Fruit fly (Drosophila melanogaster) whole organism, prepupa: ENCODE results near the gene CG13795.
A peak's percentile ranks its signal among the peaks of the same experiment; 100 is the strongest.

Source experiments
- Blimp-1 ChIP-seq: fragments of 200-800 bp; sonication (Bioruptor generic); optimal IDR thresholded peaks from 3 replicates; lab custom pipeline; 2017; ENCODE audit warnings: missing biosample characterization, missing genetic modification characterization, mild to moderate bottlenecking, moderate library complexity, missing genetic modification reagents
- CG10631 ChIP-seq: fragments of 200-800 bp; sonication (Bioruptor generic); optimal IDR thresholded peaks from 2 replicates; lab custom pipeline; 2016; ENCODE audit warnings: missing biosample characterization, missing genetic modification characterization
- CG11294 ChIP-seq: fragments of 200-800 bp; sonication (Bioruptor generic); IDR thresholded peaks from 2 replicates; pipeline ENCODE4 v1.3.6; 2022; ENCODE audit warnings: missing biosample characterization, missing genetic modification characterization
- CG11762 ChIP-seq: fragments of 200-800 bp; sonication (Bioruptor generic); optimal IDR thresholded peaks from 3 replicates; lab custom pipeline; 2016; ENCODE audit warnings: missing biosample characterization, missing genetic modification characterization; ENCODE audit not compliant: insufficient read depth
- CG11902 ChIP-seq: fragments of 200-800 bp; sonication (Bioruptor generic); optimal IDR thresholded peaks from 3 replicates; lab custom pipeline; 2016; ENCODE audit warnings: missing biosample characterization, missing genetic modification characterization
- CG15336 ChIP-seq: fragments of 200-800 bp; sonication (Bioruptor generic); IDR thresholded peaks from 2 replicates; pipeline ENCODE4 v1.3.6; 2022; ENCODE audit warnings: missing biosample characterization, missing genetic modification characterization
- CG1621 ChIP-seq: fragments of 200-800 bp; sonication (Bioruptor generic); optimal IDR thresholded peaks from 3 replicates; lab custom pipeline; 2018; ENCODE audit warnings: missing biosample characterization, mild to moderate bottlenecking, missing genetic modification characterization
- CG16779 ChIP-seq: fragments of 200-800 bp; sonication (Bioruptor generic); optimal IDR thresholded peaks from 3 replicates; lab custom pipeline; 2017; ENCODE audit warnings: missing biosample characterization, mild to moderate bottlenecking, missing genetic modification characterization
- CG3032 ChIP-seq: fragments of 200-800 bp; optimal IDR thresholded peaks from 2 replicates; lab custom pipeline; 2019; ENCODE audit warnings: missing biosample characterization, mild to moderate bottlenecking, missing genetic modification characterization, moderate library complexity
- CG31627 ChIP-seq: fragments of 200-800 bp; sonication (Bioruptor generic); optimal IDR thresholded peaks from 3 replicates; lab custom pipeline; 2016; ENCODE audit warnings: missing biosample characterization, missing genetic modification characterization
- CG32006 ChIP-seq: fragments of 200-800 bp; sonication (Bioruptor generic); optimal IDR thresholded peaks from 3 replicates; lab custom pipeline; 2017; ENCODE audit warnings: missing biosample characterization, mild to moderate bottlenecking, missing genetic modification characterization
- CG4318 ChIP-seq: fragments of 200-800 bp; sonication (Bioruptor generic); optimal IDR thresholded peaks from 3 replicates; lab custom pipeline; 2017; ENCODE audit warnings: missing biosample characterization, mild to moderate bottlenecking, missing genetic modification characterization
- CG6163 ChIP-seq: fragments of 200-800 bp; sonication (Bioruptor generic); IDR thresholded peaks from 3 replicates; pipeline ENCODE4 v1.3.6; 2022; ENCODE audit warnings: missing biosample characterization, missing genetic modification characterization
- CG6792 ChIP-seq: fragments of 200-800 bp; sonication (Bioruptor generic); optimal IDR thresholded peaks from 3 replicates; lab custom pipeline; 2016; ENCODE audit warnings: missing biosample characterization, missing genetic modification characterization
- CG6808 ChIP-seq: fragments of 200-800 bp; sonication (Bioruptor generic); optimal IDR thresholded peaks from 3 replicates; lab custom pipeline; 2017; ENCODE audit warnings: missing biosample characterization, missing genetic modification characterization, mild to moderate bottlenecking, moderate library complexity, missing genetic modification reagents
- CG8632 ChIP-seq: fragments of 200-800 bp; sonication (Bioruptor generic); optimal IDR thresholded peaks from 3 replicates; lab custom pipeline; 2016; ENCODE audit warnings: missing biosample characterization, missing genetic modification characterization
- CG9139 ChIP-seq: fragments of 200-800 bp; sonication (Bioruptor generic); optimal IDR thresholded peaks from 3 replicates; lab custom pipeline; 2017; ENCODE audit warnings: missing biosample characterization, mild to moderate bottlenecking, missing genetic modification characterization
- Eip75B ChIP-seq: fragments of 200-800 bp; sonication (Bioruptor generic); optimal IDR thresholded peaks from 3 replicates; lab custom pipeline; 2016; ENCODE audit warnings: missing biosample characterization, missing genetic modification characterization
- Eip78C ChIP-seq: fragments of 200-800 bp; sonication (Bioruptor generic); peaks from one replicate; lab custom pipeline; 2016; ENCODE audit warnings: missing biosample characterization, missing genetic modification characterization
- Eip93F ChIP-seq: fragments of 200-800 bp; sonication (Bioruptor generic); optimal IDR thresholded peaks from 2 replicates; lab custom pipeline; 2016; ENCODE audit warnings: missing biosample characterization, mild to moderate bottlenecking, missing genetic modification characterization
- Ets21C ChIP-seq: fragments of 200-800 bp; sonication (Bioruptor generic); optimal IDR thresholded peaks from 3 replicates; lab custom pipeline; 2016; ENCODE audit warnings: missing biosample characterization, missing genetic modification characterization
- Ets96B ChIP-seq: fragments of 200-800 bp; optimal IDR thresholded peaks from 2 replicates; lab custom pipeline; 2019; ENCODE audit warnings: missing biosample characterization, mild to moderate bottlenecking, missing genetic modification characterization, moderate library complexity
- Gug ChIP-seq: fragments of 200-800 bp; sonication (Bioruptor generic); IDR thresholded peaks from 2 replicates; pipeline ENCODE4 v1.3.6; 2022; ENCODE audit warnings: missing biosample characterization, missing genetic modification characterization
- Hr4 ChIP-seq: fragments of 200-800 bp; sonication (Bioruptor generic); optimal IDR thresholded peaks from 3 replicates; lab custom pipeline; 2016; ENCODE audit warnings: missing biosample characterization, missing genetic modification characterization
- Lpt ChIP-seq: fragments of 200-800 bp; sonication (Bioruptor generic); optimal IDR thresholded peaks from 3 replicates; lab custom pipeline; 2016; ENCODE audit warnings: missing biosample characterization, missing genetic modification characterization
- Met ChIP-seq: fragments of 200-800 bp; sonication (Bioruptor generic); optimal IDR thresholded peaks from 3 replicates; lab custom pipeline; 2016; ENCODE audit warnings: missing biosample characterization, missing genetic modification characterization
- OdsH ChIP-seq: fragments of 200-800 bp; sonication (Bioruptor generic); optimal IDR thresholded peaks from 3 replicates; lab custom pipeline; 2016; ENCODE audit warnings: missing biosample characterization, missing genetic modification characterization
- Smox ChIP-seq: fragments of 200-800 bp; sonication (Bioruptor generic); optimal IDR thresholded peaks from 3 replicates; lab custom pipeline; 2016; ENCODE audit warnings: missing biosample characterization, missing genetic modification characterization
- Sox102F ChIP-seq: fragments of 200-800 bp; sonication (Bioruptor generic); optimal IDR thresholded peaks from 2 replicates; lab custom pipeline; 2016; ENCODE audit warnings: missing biosample characterization, mild to moderate bottlenecking, missing genetic modification characterization
- Sox14 ChIP-seq: fragments of 200-800 bp; sonication (Bioruptor generic); optimal IDR thresholded peaks from 3 replicates; lab custom pipeline; 2016; ENCODE audit warnings: missing biosample characterization, missing genetic modification characterization
- Sox15 ChIP-seq: fragments of 200-800 bp; sonication (Bioruptor generic); optimal IDR thresholded peaks from 3 replicates; lab custom pipeline; 2016; ENCODE audit warnings: missing biosample characterization, missing genetic modification characterization
- achi ChIP-seq: fragments of 200-800 bp; sonication (Bioruptor generic); optimal IDR thresholded peaks from 3 replicates; lab custom pipeline; 2016; ENCODE audit warnings: missing biosample characterization, missing genetic modification characterization
- acj6 ChIP-seq: fragments of 200-800 bp; sonication (Bioruptor generic); optimal IDR thresholded peaks from 3 replicates; lab custom pipeline; 2016; ENCODE audit warnings: missing biosample characterization, missing genetic modification characterization
- cyc ChIP-seq: fragments of 200-800 bp; sonication (Bioruptor generic); optimal IDR thresholded peaks from 3 replicates; lab custom pipeline; 2016; ENCODE audit warnings: missing biosample characterization, missing genetic modification characterization
- dac ChIP-seq: fragments of 200-800 bp; sonication (Bioruptor generic); optimal IDR thresholded peaks from 2 replicates; lab custom pipeline; 2017; ENCODE audit warnings: missing biosample characterization, mild to moderate bottlenecking, missing genetic modification characterization
- dsx ChIP-seq: fragments of 200-800 bp; optimal IDR thresholded peaks from 3 replicates; lab custom pipeline; 2019; ENCODE audit warnings: missing biosample characterization, mild to moderate bottlenecking, missing genetic modification characterization, moderate library complexity; ENCODE audit not compliant: poor library complexity, severe bottlenecking
- esn ChIP-seq: fragments of 200-800 bp; sonication (Bioruptor generic); optimal IDR thresholded peaks from 2 replicates; lab custom pipeline; 2016; ENCODE audit warnings: missing biosample characterization, mild to moderate bottlenecking, missing genetic modification characterization, moderate library complexity
- fd59A ChIP-seq: fragments of 200-800 bp; sonication (Bioruptor generic); optimal IDR thresholded peaks from 2 replicates; lab custom pipeline; 2017; ENCODE audit warnings: missing biosample characterization, mild to moderate bottlenecking, missing genetic modification characterization, missing genetic modification reagents
- fkh ChIP-seq: fragments of 200-800 bp; sonication (Bioruptor generic); optimal IDR thresholded peaks from 3 replicates; lab custom pipeline; 2017; ENCODE audit warnings: missing biosample characterization, mild to moderate bottlenecking, missing genetic modification characterization, moderate library complexity
- lz ChIP-seq: fragments of 200-800 bp; sonication (Bioruptor generic); optimal IDR thresholded peaks from 3 replicates; lab custom pipeline; 2016; ENCODE audit warnings: missing biosample characterization, missing genetic modification characterization
- net ChIP-seq: fragments of 200-800 bp; sonication (Bioruptor generic); optimal IDR thresholded peaks from 3 replicates; lab custom pipeline; 2016; ENCODE audit warnings: missing biosample characterization, missing genetic modification characterization
- pdm3 ChIP-seq: fragments of 200-800 bp; sonication (Bioruptor generic); optimal IDR thresholded peaks from 3 replicates; lab custom pipeline; 2016; ENCODE audit warnings: missing biosample characterization, missing genetic modification characterization
- salr ChIP-seq, 2 experiments: fragments of 200-800 bp; sonication (Bioruptor generic); optimal IDR thresholded peaks; 3 replicates each; lab custom pipeline; 2016 to 2018; ENCODE audit warnings: missing biosample characterization in 2 of 2, missing genetic modification characterization in 2 of 2, mild to moderate bottlenecking in 1 of 2
- ss ChIP-seq, 2 experiments: fragments of 200-800 bp; sonication (Bioruptor generic); optimal IDR thresholded peaks; 2 replicates in 1 of 2; 3 replicates in 1 of 2; lab custom pipeline; 2017 to 2018; ENCODE audit warnings: mild to moderate bottlenecking in 2 of 2, missing biosample characterization in 2 of 2, missing genetic modification characterization in 2 of 2, moderate library complexity in 1 of 2
- svp ChIP-seq: fragments of 200-800 bp; sonication (Bioruptor generic); peaks from one replicate; lab custom pipeline; 2016; ENCODE audit warnings: missing biosample characterization, missing genetic modification characterization
- topi ChIP-seq: fragments of 200-800 bp; sonication (Bioruptor generic); optimal IDR thresholded peaks from 3 replicates; lab custom pipeline; 2016; ENCODE audit warnings: missing biosample characterization, missing genetic modification characterization
- vri ChIP-seq: fragments of 200-800 bp; sonication (Bioruptor generic); optimal IDR thresholded peaks from 3 replicates; lab custom pipeline; 2016; ENCODE audit warnings: missing biosample characterization, mild to moderate bottlenecking, missing genetic modification characterization

The CG13795 gene

DNA sequence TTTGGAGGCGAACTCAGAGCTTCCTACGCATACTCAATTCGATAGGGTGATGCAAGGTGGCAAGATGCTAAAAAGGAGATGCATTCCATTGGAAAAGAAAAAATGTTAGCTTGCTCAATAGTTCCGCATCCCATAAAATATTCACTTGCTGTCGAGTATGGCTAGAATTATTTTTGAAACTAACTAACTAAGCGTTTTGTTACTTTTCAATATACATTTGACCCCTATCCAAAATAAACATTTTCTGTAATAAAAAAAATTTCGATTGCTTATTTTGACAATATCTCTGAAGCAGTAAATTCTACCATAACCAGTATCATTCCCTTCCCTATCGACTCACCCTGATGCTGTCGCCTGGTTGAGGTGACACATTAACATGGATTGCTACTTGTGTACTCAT is 22.6 kb downstream of the CG13795 start (continued):
- TF ChIP-seq Eip93F (GFP tag; lab: Kevin White, UChicago): no peak
- TF ChIP-seq CG9139 (GFP tag; lab: Kevin White, UChicago): peak; percentile 68
- peak; percentile 80 for TF ChIP-seq CG31627
- TF ChIP-seq esn: peak; percentile 87
- peak; percentile 83 for TF ChIP-seq OdsH (GFP tag; lab: Kevin White, UChicago)
- peak; percentile 56 for TF ChIP-seq CG1621 (tag; lab: Kevin White, UChicago)
- peak; percentile 81 for TF ChIP-seq topi (GFP tag; lab: Kevin White, UChicago)
- no peak for TF ChIP-seq dac (GFP tag; lab: Kevin White, UChicago)

- TF ChIP-seq CG10631: peak; percentile 53
- peak; percentile 41 for TF ChIP-seq Met (GFP tag; lab: Kevin White, UChicago)
- peak; percentile 41 for TF ChIP-seq Hr4 (GFP tag; lab: Kevin White, UChicago)
- TF ChIP-seq CG11762 (GFP tag; lab: Kevin White, UChicago): no peak
- no peak for TF ChIP-seq dac (GFP tag; lab: Kevin White, UChicago)
- TF ChIP-seq CG6163 (GFP tag; lab: Robert Waterston, UW): peak; percentile 61; the same call in 2 of the 3 replicates
- no peak for TF ChIP-seq vri (GFP tag; lab: Kevin White, UChicago)
- peak; percentile 63 for TF ChIP-seq acj6 (GFP tag; lab: Kevin White, UChicago)
- no peak for TF ChIP-seq salr (GFP tag; optimal IDR thresholded peaks at IDR 0.05; lab: Kevin White, UChicago)
- TF ChIP-seq Ets21C: peak; percentile 46
- peak; percentile 75 for TF ChIP-seq dsx (GFP tag; lab: Kevin White, UChicago)
- TF ChIP-seq cyc: peak; percentile 51
- TF ChIP-seq Eip75B (GFP tag; lab: Kevin White, UChicago): peak; percentile 34
- TF ChIP-seq CG4318 (GFP tag; lab: Kevin White, UChicago): no peak
- peak; percentile 35; the same call in 1 of the 2 replicates for TF ChIP-seq CG15336 (GFP tag; lab: Robert Waterston, UW)
- TF ChIP-seq ss (GFP tag; optimal IDR thresholded peaks at IDR 0.05; lab: Kevin White, UChicago): peak in 1 of 2 experiments; percentile 45
- no peak for TF ChIP-seq CG11294 (GFP tag; lab: Robert Waterston, UW)
- peak; percentile 16 for TF ChIP-seq OdsH (GFP tag; lab: Kevin White, UChicago)
- TF ChIP-seq topi (GFP tag; lab: Kevin White, UChicago): peak; percentile 53
- no peak for TF ChIP-seq Eip93F (GFP tag; lab: Kevin White, UChicago)
- no peak for TF ChIP-seq Sox15 (GFP tag; lab: Kevin White, UChicago)
- TF ChIP-seq fd59A: peak; percentile 6
- no peak for TF ChIP-seq fkh (GFP tag; lab: Kevin White, UChicago)
- TF ChIP-seq pdm3 (GFP tag; lab: Kevin White, UChicago): peak; percentile 62
- TF ChIP-seq CG6792 (GFP tag; lab: Kevin White, UChicago): peak; percentile 49
- TF ChIP-seq lz (GFP tag; lab: Kevin White, UChicago): peak; percentile 33
- peak; percentile 26 for TF ChIP-seq Lpt
- TF ChIP-seq CG11902 (GFP tag; lab: Kevin White, UChicago): peak; percentile 16
- TF ChIP-seq CG1621 (tag; lab: Kevin White, UChicago): no peak
- TF ChIP-seq Eip78C: peak; percentile 85
- peak; percentile 98 for TF ChIP-seq CG3032 (tag; lab: Kevin White, UChicago)
- TF ChIP-seq Sox14 (GFP tag; lab: Kevin White, UChicago): peak; percentile 66
- no peak for TF ChIP-seq Blimp-1
- no peak for TF ChIP-seq Gug (GFP tag; lab: Robert Waterston, UW)
- TF ChIP-seq Ets96B (tag; lab: Kevin White, UChicago): peak; percentile 38
- TF ChIP-seq net: no peak
- peak; percentile 55 for TF ChIP-seq CG8632
- peak; percentile 5 for TF ChIP-seq achi (GFP tag; lab: Kevin White, UChicago)
- TF ChIP-seq Smox (GFP tag; lab: Kevin White, UChicago): peak; percentile 53
- TF ChIP-seq CG32006 (GFP tag; lab: Kevin White, UChicago): peak; percentile 64
- no peak for TF ChIP-seq Sox102F (GFP tag; lab: Kevin White, UChicago)
- TF ChIP-seq esn: peak; percentile 61
- TF ChIP-seq CG16779 (tag; lab: Kevin White, UChicago): no peak
- peak; percentile 26 for TF ChIP-seq CG6808 (GFP tag; lab: Kevin White, UChicago)
- peak; percentile 74 for TF ChIP-seq svp (GFP tag; lab: Kevin White, UChicago)
These were observed 23.5 kb downstream of the CG13795 start, which contains the start of gene Tep3 for dm6 chr2L:7702383-7703188. Gene Tep3 (plus strand): TSS chr2L:7702805.
